Worm (Caenorhabditis elegans): ENCODE measurements around the gene F13E9.13.

DNA sequence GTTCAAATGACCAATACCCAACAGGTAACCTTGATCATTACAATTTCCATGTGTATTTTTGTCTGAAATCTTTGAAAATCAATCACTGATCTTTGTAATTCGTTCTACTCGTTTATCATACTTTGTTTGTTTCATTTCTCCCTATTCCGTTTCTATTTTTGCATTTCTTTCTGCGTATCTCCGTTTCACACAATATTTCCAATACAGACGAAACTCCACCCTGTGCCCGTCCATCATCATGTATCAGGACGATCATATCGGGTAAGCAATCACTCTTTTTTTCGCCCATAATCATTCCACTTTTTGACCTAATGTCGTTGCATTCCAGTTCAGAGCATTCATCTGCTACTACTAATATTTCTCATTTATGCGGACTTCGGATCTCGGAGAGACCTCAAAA lies 28.4 kb downstream of the F13E9.13 start, which contains the start of gene pyk-2:
- TF ChIP-seq cog-1 (tag; optimal IDR thresholded peaks at IDR 0.05) (no peak), klf-2 (GFP tag; conservative IDR thresholded peaks at IDR 0.05) (no peak), flt-1 (GFP tag; IDR thresholded peaks at IDR 0.05) (no peak), T22C8.4 (GFP tag; IDR thresholded peaks at IDR 0.05) (no peak), ztf-29 (GFP tag; IDR thresholded peaks at IDR 0.05) (no peak)
